Fruit fly (Drosophila melanogaster) whole organism: Measurements from ENCODE around the gene Obp19c.

Source experiments
- CG8478 ChIP-seq: fragments of >200 bp; optimal IDR thresholded peaks from 2 replicates; lab custom pipeline; 2018; ENCODE audit warnings: inconsistent platforms
- Dll ChIP-seq: fragments of >200 bp; optimal IDR thresholded peaks from 2 replicates; lab custom pipeline; 2017
- EcR ChIP-seq, 2 experiments: fragments of >200 bp; optimal IDR thresholded peaks; 2 replicates each; lab custom pipeline; 2017; ENCODE audit warnings: missing biosample characterization in 2 of 2, missing genetic modification characterization in 2 of 2, missing genetic modification reagents in 2 of 2
- pan ChIP-seq: fragments of >200 bp; optimal IDR thresholded peaks from 2 replicates; lab custom pipeline; 2017
- psq ChIP-seq: fragments of >200 bp; optimal IDR thresholded peaks from 2 replicates; lab custom pipeline; 2017
- usp ChIP-seq: fragments of >200 bp; optimal IDR thresholded peaks from 2 replicates; lab custom pipeline; 2017; ENCODE audit warnings: missing biosample characterization, missing genetic modification characterization, mixed read lengths

DNA sequence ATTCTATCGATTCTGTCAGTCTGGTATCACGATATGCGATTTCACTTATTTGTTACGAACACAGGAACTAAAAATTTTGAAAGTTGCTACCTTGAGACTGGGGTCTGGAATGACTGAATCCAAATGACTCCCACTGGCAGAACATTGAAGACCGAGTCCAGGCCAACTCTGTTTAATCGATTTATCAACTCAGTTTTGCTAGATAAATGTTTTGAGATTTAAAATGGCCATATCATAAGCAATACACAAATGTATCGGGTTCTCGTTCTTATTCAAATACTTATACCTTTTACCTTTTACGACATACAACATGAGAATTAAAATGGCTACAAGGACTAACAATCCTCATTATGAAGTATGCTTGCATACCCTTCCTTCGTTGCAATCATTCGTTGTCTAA, 42.3 kb downstream of the Obp19c start, which contains the start of gene CG12679:
- TF ChIP-seq psq (lab: Kevin White, UChicago) (no peak), usp (GFP tag; lab: Kevin White, UChicago) (no peak), pan (lab: Kevin White, UChicago) (no peak), CG8478 (no peak), EcR (GFP tag; optimal IDR thresholded peaks at IDR 0.05; lab: Kevin White, UChicago) (no peak), Dll (lab: Kevin White, UChicago) (no peak)
